Fruit fly (Drosophila melanogaster): ENCODE measurements around the gene Poxm.

Gene Poxm

DNA sequence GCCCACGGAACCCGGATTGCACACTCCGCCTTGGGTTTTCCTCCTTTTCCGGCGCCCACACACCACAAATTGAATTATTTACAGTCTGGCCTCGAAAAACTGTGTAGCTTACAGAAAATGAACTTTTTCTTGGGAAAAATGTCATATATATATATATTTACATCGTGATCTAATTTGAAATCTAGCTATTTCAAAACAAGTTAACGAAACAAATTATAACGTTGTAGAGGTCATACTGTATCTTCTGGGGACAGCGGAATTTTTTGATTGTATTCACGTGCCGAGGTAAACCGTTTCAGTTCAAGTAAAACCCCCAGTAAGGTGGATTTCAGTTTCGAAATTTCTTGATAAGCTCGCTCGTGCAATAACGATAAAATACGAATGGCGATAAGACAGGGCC, 20.9 kb upstream of the Poxm start (continued):
- TF ChIP-seq Max (GFP tag; optimal IDR thresholded peaks at IDR 0.05) (no peak), Dip2 (GFP tag; IDR thresholded peaks at IDR 0.05) (no peak), sd (tag; optimal IDR thresholded peaks at IDR 0.05) (peak; percentile 89), CG2120 (GFP tag; optimal IDR thresholded peaks at IDR 0.05) (peak; percentile 63), gfzf (GFP tag; optimal IDR thresholded peaks at IDR 0.05) (no peak), CG5245 (GFP tag; optimal IDR thresholded peaks at IDR 0.05) (no peak), Lim3 (GFP tag; IDR thresholded peaks at IDR 0.05) (no peak), hbn (GFP tag; IDR thresholded peaks at IDR 0.05; ENCODE audit: partially characterized antibody) (no peak), CHES-1-like (GFP tag; optimal IDR thresholded peaks at IDR 0.05) (no peak), ci (GFP tag; IDR thresholded peaks at IDR 0.05) (peak; percentile 81), CG1024 (GFP tag; IDR thresholded peaks at IDR 0.05) (0 out of 2 replicates have a peak, but pooled peaks have one; percentile 16), p53 (GFP tag; optimal IDR thresholded peaks at IDR 0.05) (no peak), btn (GFP tag; optimal IDR thresholded peaks at IDR 0.05) (no peak), yki (optimal IDR thresholded peaks at IDR 0.05) (no peak), CG10654 (GFP tag; optimal IDR thresholded peaks at IDR 0.05) (peak; percentile 34), Dbx (GFP tag; IDR thresholded peaks at IDR 0.05) (peak; percentile 71), lmd (GFP tag; IDR thresholded peaks at IDR 0.05) (peak; percentile 74), CG4617 (GFP tag; optimal IDR thresholded peaks at IDR 0.05; ENCODE audit: borderline replicate concordance) (no peak), CG7372 (GFP tag; IDR thresholded peaks at IDR 0.05) (peak; percentile 9; the same call in 1 of the 2 replicates), CG15601 (tag; optimal IDR thresholded peaks at IDR 0.05) (no peak), CG13296 (GFP tag; optimal IDR thresholded peaks at IDR 0.05) (no peak), zen (tag; optimal IDR thresholded peaks at IDR 0.05) (no peak), CG32772 (GFP tag; IDR thresholded peaks at IDR 0.05) (peak; percentile 64), CG2889 (GFP tag; IDR thresholded peaks at IDR 0.05) (no peak; the same call in 2 of the 3 replicates), tap (tag; optimal IDR thresholded peaks at IDR 0.05) (peak; percentile 35), CG8924 (tag; optimal IDR thresholded peaks at IDR 0.05) (peak; percentile 14), sr (GFP tag; IDR thresholded peaks at IDR 0.05) (peak; percentile 85), CG11456 (GFP tag; IDR thresholded peaks at IDR 0.05) (0 out of 3 replicates have a peak, but pooled peaks have one; percentile 56), Hr3 (GFP tag; optimal IDR thresholded peaks at IDR 0.05) (no peak), CG7987 (GFP tag; optimal IDR thresholded peaks at IDR 0.05) (no peak), CG9727 (GFP tag; optimal IDR thresholded peaks at IDR 0.05) (peak; percentile 27), CG8944 (GFP tag; optimal IDR thresholded peaks at IDR 0.05) (no peak), CG15479 (GFP tag; optimal IDR thresholded peaks at IDR 0.05) (no peak), CG6813 (GFP tag; optimal IDR thresholded peaks at IDR 0.05) (no peak), NFAT (GFP tag; IDR thresholded peaks at IDR 0.05) (peak; percentile 53), Aef1 (GFP tag; IDR thresholded peaks at IDR 0.05) (peak; percentile 55; the same call in 2 of the 3 replicates), sens-2 (GFP tag; IDR thresholded peaks at IDR 0.05) (peak; percentile 24; the same call in 1 of the 2 replicates), CG33213 (GFP tag; optimal IDR thresholded peaks at IDR 0.05) (no peak), PHDP (tag; optimal IDR thresholded peaks at IDR 0.05) (peak; percentile 69), kay (GFP tag; optimal IDR thresholded peaks at IDR 0.05) (no peak), CG34224 (GFP tag; IDR thresholded peaks at IDR 0.05; ENCODE audit: partially characterized antibody) (no peak), MESR4 (GFP tag; optimal IDR thresholded peaks at IDR 0.05) (no peak), Oli (tag; optimal IDR thresholded peaks at IDR 0.05) (peak; percentile 52), Dek (tag; optimal IDR thresholded peaks at IDR 0.05) (peak; percentile 2), h (optimal IDR thresholded peaks at IDR 0.05) (no peak), CG1603 (tag; optimal IDR thresholded peaks at IDR 0.05) (peak; percentile 49), CG34422 (GFP tag; IDR thresholded peaks at IDR 0.05) (peak; percentile 54; the same call in 2 of the 3 replicates), sob (GFP tag; IDR thresholded peaks at IDR 0.05) (peak; percentile 62), ham (GFP tag; IDR thresholded peaks at IDR 0.05) (no peak), CG2202 (tag; optimal IDR thresholded peaks at IDR 0.05) (no peak), CG12104 (GFP tag; optimal IDR thresholded peaks at IDR 0.05) (no peak), CG9215 (GFP tag; IDR thresholded peaks at IDR 0.05) (peak; percentile 21; the same call in 1 of the 2 replicates)
